Worm (Caenorhabditis elegans) whole organism, dauer: ENCODE measurements around the gene skpo-3.

ENCODE experiments used
- unc-62 ChIP-seq: sonication (generic microtip); optimal IDR thresholded peaks from 2 replicates; lab custom pipeline; 2017; ENCODE audit warnings: missing biosample characterization, missing genetic modification reagents, missing genetic modification characterization

Gene skpo-3

DNA sequence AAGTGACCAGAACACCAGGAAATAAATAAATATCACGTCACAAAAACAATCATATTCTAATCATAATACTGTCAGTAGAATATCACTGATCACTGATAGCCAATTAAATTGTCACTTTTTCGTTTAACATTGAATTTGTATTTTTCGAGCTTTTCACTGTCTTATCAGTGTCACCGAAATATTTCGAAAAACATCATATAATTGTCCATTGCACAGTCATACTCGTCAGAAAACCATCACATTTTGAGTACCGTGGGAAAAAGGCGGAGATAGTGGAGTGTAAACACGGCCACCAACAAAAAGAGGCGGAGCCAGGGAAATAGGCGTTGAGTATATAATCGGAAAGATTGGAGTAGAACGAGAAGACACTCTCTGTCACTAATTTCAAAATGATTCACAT, 31.6 kb downstream of the skpo-3 start:
- no peak for TF ChIP-seq unc-62 (GFP tag; lab: Kevin White, UChicago)

ce11 chrII:7277925-7278324, 32.2 kb downstream of the skpo-3 start:
- TF ChIP-seq unc-62 (GFP tag; lab: Kevin White, UChicago): no peak

ce11 chrII:7279808-7280207, 34.1 kb downstream of the skpo-3 start:
- TF ChIP-seq unc-62 (GFP tag; lab: Kevin White, UChicago): no peak

- no peak for TF ChIP-seq unc-62 (GFP tag; lab: Kevin White, UChicago)
Measured at ce11 chrII:7280584-7280983, 34.9 kb downstream of the skpo-3 start.

DNA sequence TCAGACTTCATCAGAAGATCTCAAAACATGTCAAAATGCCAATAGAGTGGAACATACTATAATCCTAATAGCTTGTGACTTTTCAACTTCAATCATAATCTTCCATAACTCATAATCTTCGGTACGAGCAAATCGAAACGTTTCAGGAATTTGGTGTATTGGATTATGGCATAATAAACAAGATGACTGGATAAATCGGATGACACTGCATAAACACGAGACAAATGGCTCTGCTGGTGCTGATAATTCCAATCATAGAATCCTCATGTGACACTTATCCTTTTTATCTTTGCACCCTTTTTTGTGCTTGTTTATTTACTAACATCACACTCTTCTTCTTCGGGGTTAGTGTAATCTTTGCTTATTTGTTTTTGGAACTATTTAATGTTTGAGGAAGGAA, 37.4 kb downstream of the skpo-3 start:
- no peak for TF ChIP-seq unc-62 (GFP tag; lab: Kevin White, UChicago)

ce11 chrII:7287140-7287539, 41.5 kb downstream of the skpo-3 start:
- no peak for TF ChIP-seq unc-62 (GFP tag; lab: Kevin White, UChicago)

ce11 chrII:7287709-7288108, 42.0 kb downstream of the skpo-3 start:
- TF ChIP-seq unc-62 (GFP tag; lab: Kevin White, UChicago): no peak

ce11 chrII:7289923-7290476, 44.3 kb downstream of the skpo-3 start, which contains the start of gene C30G12.2:
Gene C30G12.2 (plus strand): TSS chrII:7290426.
- TF ChIP-seq unc-62 (GFP tag; lab: Kevin White, UChicago): no peak

ce11 chrII:7295917-7296316, 50.2 kb downstream of the skpo-3 start, which contains the start of gene C30G12.6:
Gene C30G12.6 (minus strand): TSS chrII:7296017.
- TF ChIP-seq unc-62 (GFP tag; lab: Kevin White, UChicago): no peak

ce11 chrII:7298197-7298682, 52.6 kb downstream of the skpo-3 start, which contains the start of gene puf-8:
Gene puf-8 (minus strand): TSS chrII:7298247.
- no peak for TF ChIP-seq unc-62 (GFP tag; lab: Kevin White, UChicago)

- no peak for TF ChIP-seq unc-62 (GFP tag; lab: Kevin White, UChicago)
Measured at ce11 chrII:7299042-7299441, 53.4 kb downstream of the skpo-3 start, which contains the start of gene C30G12.1. Gene C30G12.1 (plus strand): TSS chrII:7299342.
